Fruit fly (Drosophila melanogaster) whole organism, prepupa: ENCODE measurements around the gene CG14711.

ENCODE experiments used
- CG8632 ChIP-seq: fragments of 200-800 bp; sonication (Bioruptor generic); optimal IDR thresholded peaks from 3 replicates; lab custom pipeline; 2016; ENCODE audit warnings: missing biosample characterization, missing genetic modification characterization
- Sox102F ChIP-seq: fragments of 200-800 bp; sonication (Bioruptor generic); optimal IDR thresholded peaks from 2 replicates; lab custom pipeline; 2016; ENCODE audit warnings: missing biosample characterization, mild to moderate bottlenecking, missing genetic modification characterization

DNA sequence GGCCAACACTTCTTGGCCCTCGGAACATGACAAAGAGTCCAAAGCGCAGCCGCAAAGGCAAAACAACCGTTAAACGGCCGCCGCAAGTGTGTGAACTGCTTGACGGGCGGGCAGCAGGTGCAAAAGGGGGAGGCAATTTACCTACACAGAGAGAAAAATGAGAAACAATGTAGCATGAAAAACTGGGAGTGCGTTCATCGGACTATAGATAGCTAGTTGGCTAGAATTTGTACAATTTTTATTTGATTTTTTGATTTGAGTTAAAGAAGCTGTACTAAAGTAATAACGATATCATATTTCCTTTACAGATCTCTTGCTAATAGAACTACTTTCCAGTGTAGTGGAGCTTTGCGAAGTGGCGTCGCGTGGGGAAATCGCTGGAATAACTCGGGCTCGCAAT, 27.6 kb upstream of the CG14711 start:
- no peak for TF ChIP-seq Sox102F (GFP tag; lab: Kevin White, UChicago)
- TF ChIP-seq CG8632 (GFP tag; lab: Kevin White, UChicago): no peak
